Fruit fly (Drosophila melanogaster) whole organism, embryonic: ENCODE data around the gene LManV.

Experiments
- Ada2b ChIP-seq: fragments of 200-800 bp; sonication (Bioruptor generic); IDR thresholded peaks from 2 replicates; pipeline ENCODE4 v1.3.6; 2022; ENCODE audit warnings: missing biosample characterization, missing genetic modification characterization
- Adf1 ChIP-seq: fragments of 200-800 bp; sonication (Bioruptor generic); IDR thresholded peaks from 2 replicates; pipeline ENCODE4 v1.3.6; 2022; ENCODE audit warnings: missing biosample characterization, missing genetic modification characterization
- Antp ChIP-seq: fragments of 200-800 bp; sonication (Bioruptor generic); optimal IDR thresholded peaks from 3 replicates; lab custom pipeline; 2016; ENCODE audit warnings: missing biosample characterization, missing genetic modification characterization
- Atf3 ChIP-seq: fragments of 200-800 bp; sonication (Bioruptor generic); optimal IDR thresholded peaks from 3 replicates; lab custom pipeline; 2016; ENCODE audit warnings: missing biosample characterization, missing genetic modification characterization
- B-H2 ChIP-seq: fragments of 200-800 bp; sonication (Bioruptor generic); optimal IDR thresholded peaks from 2 replicates; lab custom pipeline; 2018; ENCODE audit warnings: missing biosample characterization, mild to moderate bottlenecking, missing genetic modification characterization
- CG11696 ChIP-seq: fragments of 200-800 bp; sonication (Bioruptor generic); IDR thresholded peaks from 2 replicates; pipeline ENCODE4 v1.3.6; 2022; ENCODE audit warnings: missing biosample characterization, missing genetic modification characterization
- CG11723 ChIP-seq: fragments of 200-800 bp; sonication (Bioruptor generic); optimal IDR thresholded peaks from 2 replicates; lab custom pipeline; 2017; ENCODE audit warnings: missing biosample characterization, mild to moderate bottlenecking, missing genetic modification characterization
- CG12219 ChIP-seq: fragments of 200-800 bp; sonication (Bioruptor generic); optimal IDR thresholded peaks from 3 replicates; lab custom pipeline; 2018; ENCODE audit warnings: missing biosample characterization, mild to moderate bottlenecking, missing genetic modification characterization
- CG1233 ChIP-seq: fragments of 200-800 bp; sonication (Bioruptor generic); optimal IDR thresholded peaks from 4 replicates; lab custom pipeline; 2018; ENCODE audit warnings: missing biosample characterization, mild to moderate bottlenecking, missing genetic modification characterization
- CG15269 ChIP-seq: fragments of 200-800 bp; sonication (Bioruptor generic); optimal IDR thresholded peaks from 2 replicates; lab custom pipeline; 2018; ENCODE audit warnings: missing biosample characterization, mild to moderate bottlenecking, missing genetic modification characterization, moderate library complexity
- CG15696 ChIP-seq: fragments of 200-800 bp; sonication (Bioruptor generic); optimal IDR thresholded peaks from 2 replicates; lab custom pipeline; 2019; ENCODE audit warnings: missing biosample characterization, mild to moderate bottlenecking, missing genetic modification characterization, moderate library complexity
- CG2875 ChIP-seq: fragments of 200-800 bp; sonication (Bioruptor generic); optimal IDR thresholded peaks from 2 replicates; lab custom pipeline; 2017; ENCODE audit warnings: missing biosample characterization, mild to moderate bottlenecking, missing genetic modification characterization, missing genetic modification reagents
- CG4707 ChIP-seq: fragments of 200-800 bp; sonication (Bioruptor generic); optimal IDR thresholded peaks from 2 replicates; lab custom pipeline; 2018; ENCODE audit warnings: missing biosample characterization, mild to moderate bottlenecking, missing genetic modification characterization, moderate library complexity
- CG5180 ChIP-seq: fragments of 200-800 bp; sonication (Bioruptor generic); optimal IDR thresholded peaks from 3 replicates; lab custom pipeline; 2017; ENCODE audit warnings: missing biosample characterization, missing genetic modification characterization, mild to moderate bottlenecking, moderate library complexity, missing genetic modification reagents
- CG7271 ChIP-seq: fragments of 200-800 bp; sonication (Bioruptor generic); optimal IDR thresholded peaks from 2 replicates; lab custom pipeline; 2018; ENCODE audit warnings: missing biosample characterization, mild to moderate bottlenecking, missing genetic modification characterization, moderate library complexity
- CG7372 ChIP-seq: fragments of 200-800 bp; sonication (Bioruptor generic); IDR thresholded peaks from 2 replicates; pipeline ENCODE4 v1.3.6; 2022; ENCODE audit warnings: missing biosample characterization, missing genetic modification characterization
- CG7556 ChIP-seq: fragments of 200-800 bp; sonication (Bioruptor generic); optimal IDR thresholded peaks from 2 replicates; lab custom pipeline; 2017; ENCODE audit warnings: missing biosample characterization, mild to moderate bottlenecking, missing genetic modification characterization
- CG7745 ChIP-seq: fragments of 200-800 bp; sonication (Bioruptor generic); optimal IDR thresholded peaks from 2 replicates; lab custom pipeline; 2018; ENCODE audit warnings: missing biosample characterization, mild to moderate bottlenecking, missing genetic modification characterization, moderate library complexity
- CG7786 ChIP-seq: fragments of 200-800 bp; sonication (Bioruptor generic); optimal IDR thresholded peaks from 2 replicates; lab custom pipeline; 2016; ENCODE audit warnings: missing biosample characterization, missing genetic modification characterization
- D19B ChIP-seq: fragments of 200-800 bp; sonication (Bioruptor generic); optimal IDR thresholded peaks from 2 replicates; lab custom pipeline; 2017; ENCODE audit warnings: missing biosample characterization, mild to moderate bottlenecking, missing genetic modification characterization
- Dbx ChIP-seq: fragments of 200-800 bp; sonication (Bioruptor generic); IDR thresholded peaks from 3 replicates; pipeline ENCODE4 v1.3.6; 2022; ENCODE audit warnings: missing biosample characterization, missing genetic modification characterization
- ERR ChIP-seq: fragments of 200-800 bp; sonication (Bioruptor generic); optimal IDR thresholded peaks from 2 replicates; lab custom pipeline; 2016; ENCODE audit warnings: missing biosample characterization, missing genetic modification characterization
- Fer1 ChIP-seq: fragments of 200-800 bp; sonication (Bioruptor generic); optimal IDR thresholded peaks from 2 replicates; lab custom pipeline; 2017; ENCODE audit warnings: missing biosample characterization, mild to moderate bottlenecking, missing genetic modification characterization
- Gug ChIP-seq: fragments of 200-800 bp; sonication (Bioruptor generic); IDR thresholded peaks from 4 replicates; pipeline ENCODE4 v1.3.6; 2022; ENCODE audit warnings: missing biosample characterization, missing genetic modification characterization
- HLHmδ ChIP-seq: fragments of 200-800 bp; sonication (Bioruptor generic); optimal IDR thresholded peaks from 2 replicates; lab custom pipeline; 2018; ENCODE audit warnings: missing biosample characterization, mild to moderate bottlenecking, missing genetic modification characterization, moderate library complexity
- Hmr ChIP-seq: fragments of 200-800 bp; sonication (Bioruptor generic); optimal IDR thresholded peaks from 3 replicates; lab custom pipeline; 2017; ENCODE audit warnings: mild to moderate bottlenecking, missing biosample characterization, missing genetic modification reagents, missing genetic modification characterization
- Hr3 ChIP-seq: fragments of 200-800 bp; sonication (Bioruptor generic); optimal IDR thresholded peaks from 3 replicates; lab custom pipeline; 2016; ENCODE audit warnings: missing biosample characterization, missing genetic modification characterization
- Lhr ChIP-seq: fragments of 200-800 bp; sonication (Bioruptor generic); optimal IDR thresholded peaks from 3 replicates; lab custom pipeline; 2017; ENCODE audit warnings: mild to moderate bottlenecking, missing biosample characterization, missing genetic modification reagents, missing genetic modification characterization
- Lim3 ChIP-seq: fragments of 200-800 bp; sonication (Bioruptor generic); IDR thresholded peaks from 2 replicates; pipeline ENCODE4 v1.3.6; 2022; ENCODE audit warnings: missing biosample characterization, missing genetic modification characterization
- PHDP ChIP-seq: fragments of 200-800 bp; sonication (Bioruptor generic); optimal IDR thresholded peaks from 3 replicates; lab custom pipeline; 2018; ENCODE audit warnings: missing biosample characterization, mild to moderate bottlenecking, missing genetic modification characterization, moderate library complexity
- Sin3A ChIP-seq: fragments of >200 bp; optimal IDR thresholded peaks from 2 replicates; lab custom pipeline; 2018
- YL-1 ChIP-seq: fragments of 200-800 bp; sonication (Bioruptor generic); optimal IDR thresholded peaks from 3 replicates; lab custom pipeline; 2017; ENCODE audit warnings: missing biosample characterization, mild to moderate bottlenecking, missing genetic modification characterization
- ab ChIP-seq: fragments of 200-800 bp; sonication (Bioruptor generic); optimal IDR thresholded peaks from 2 replicates; lab custom pipeline; 2016; ENCODE audit warnings: missing biosample characterization, missing genetic modification characterization
- ash1 ChIP-seq: fragments of 200-800 bp; sonication (Bioruptor generic); optimal IDR thresholded peaks from 2 replicates; lab custom pipeline; 2018; ENCODE audit warnings: missing biosample characterization, mild to moderate bottlenecking, missing genetic modification characterization
- bowl ChIP-seq: fragments of 200-800 bp; sonication (Bioruptor generic); IDR thresholded peaks from 2 replicates; pipeline ENCODE4 v1.3.6; 2022; ENCODE audit warnings: missing biosample characterization, missing genetic modification characterization
- caup ChIP-seq: fragments of 200-800 bp; sonication (Bioruptor generic); optimal IDR thresholded peaks from 3 replicates; lab custom pipeline; 2017; ENCODE audit warnings: missing biosample characterization, mild to moderate bottlenecking, missing genetic modification characterization, moderate library complexity; ENCODE audit not compliant: severe bottlenecking
- chif ChIP-seq, 2 experiments: fragments of 200-800 bp; sonication (Bioruptor generic); optimal IDR thresholded peaks; 3 replicates each; lab custom pipeline; 2016; ENCODE audit warnings: missing biosample characterization in 2 of 2, missing genetic modification characterization in 2 of 2
- gcm2 ChIP-seq: fragments of 200-800 bp; sonication (Bioruptor generic); optimal IDR thresholded peaks from 2 replicates; lab custom pipeline; 2016; ENCODE audit warnings: missing biosample characterization, missing genetic modification characterization
- gt ChIP-seq: fragments of 200-800 bp; sonication (Bioruptor generic); IDR thresholded peaks from 2 replicates; pipeline ENCODE4 v1.3.6; 2022; ENCODE audit warnings: missing biosample characterization, missing genetic modification characterization
- hb ChIP-seq: fragments of 200-800 bp; sonication (Bioruptor generic); IDR thresholded peaks from 3 replicates; pipeline ENCODE4 v1.3.6; 2022; ENCODE audit warnings: missing biosample characterization, missing genetic modification characterization; ENCODE audit not compliant: partially characterized antibody
- hkb ChIP-seq, 2 experiments: fragments of 200-800 bp in 1 of 2; fragments of >200 bp in 1 of 2; sonication (Bioruptor generic) in 1 of 2; IDR thresholded peaks in 1 of 2; optimal IDR thresholded peaks in 1 of 2; 2 replicates each; pipeline versions ENCODE4 v1.3.6 to Lab custom; 2017 to 2022; ENCODE audit warnings: missing biosample characterization in 1 of 2, missing genetic modification characterization in 1 of 2
- ind ChIP-seq: fragments of 200-800 bp; sonication (Bioruptor generic); optimal IDR thresholded peaks from 3 replicates; lab custom pipeline; 2016; ENCODE audit warnings: missing biosample characterization, missing genetic modification characterization
- kah ChIP-seq: fragments of 200-800 bp; sonication (Bioruptor generic); optimal IDR thresholded peaks from 2 replicates; lab custom pipeline; 2018; ENCODE audit warnings: missing biosample characterization, mild to moderate bottlenecking, missing genetic modification characterization
- lilli ChIP-seq: fragments of 200-800 bp; sonication (Bioruptor generic); optimal IDR thresholded peaks from 3 replicates; lab custom pipeline; 2016; ENCODE audit warnings: missing biosample characterization, missing genetic modification characterization
- lola ChIP-seq, 3 experiments: fragments of >200 bp in 2 of 3; fragments of 200-800 bp in 1 of 3; sonication (Bioruptor generic) in 1 of 3; optimal IDR thresholded peaks; 2 replicates each; lab custom pipeline; 2017 to 2019; ENCODE audit warnings: missing biosample characterization in 3 of 3, missing genetic modification characterization in 3 of 3, mild to moderate bottlenecking in 1 of 3, moderate library complexity in 1 of 3
- maf-S ChIP-seq: fragments of 200-800 bp; sonication (Bioruptor generic); optimal IDR thresholded peaks from 2 replicates; lab custom pipeline; 2016; ENCODE audit warnings: missing biosample characterization, missing genetic modification characterization
- pum ChIP-seq: fragments of 200-800 bp; sonication (Bioruptor generic); optimal IDR thresholded peaks from 2 replicates; lab custom pipeline; 2016; ENCODE audit warnings: missing biosample characterization, missing genetic modification characterization
- slp2 ChIP-seq: fragments of 200-800 bp; sonication (Bioruptor generic); optimal IDR thresholded peaks from 2 replicates; lab custom pipeline; 2016; ENCODE audit warnings: missing biosample characterization, missing genetic modification characterization
- stc ChIP-seq: fragments of 200-800 bp; sonication (Bioruptor generic); IDR thresholded peaks from 2 replicates; pipeline ENCODE4 v1.3.6; 2022; ENCODE audit warnings: missing biosample characterization, missing genetic modification characterization
- wor ChIP-seq: fragments of 200-800 bp; sonication (Bioruptor generic); IDR thresholded peaks from 2 replicates; pipeline ENCODE4 v1.3.6; 2022; ENCODE audit warnings: missing biosample characterization, missing genetic modification characterization

The LManV gene

DNA sequence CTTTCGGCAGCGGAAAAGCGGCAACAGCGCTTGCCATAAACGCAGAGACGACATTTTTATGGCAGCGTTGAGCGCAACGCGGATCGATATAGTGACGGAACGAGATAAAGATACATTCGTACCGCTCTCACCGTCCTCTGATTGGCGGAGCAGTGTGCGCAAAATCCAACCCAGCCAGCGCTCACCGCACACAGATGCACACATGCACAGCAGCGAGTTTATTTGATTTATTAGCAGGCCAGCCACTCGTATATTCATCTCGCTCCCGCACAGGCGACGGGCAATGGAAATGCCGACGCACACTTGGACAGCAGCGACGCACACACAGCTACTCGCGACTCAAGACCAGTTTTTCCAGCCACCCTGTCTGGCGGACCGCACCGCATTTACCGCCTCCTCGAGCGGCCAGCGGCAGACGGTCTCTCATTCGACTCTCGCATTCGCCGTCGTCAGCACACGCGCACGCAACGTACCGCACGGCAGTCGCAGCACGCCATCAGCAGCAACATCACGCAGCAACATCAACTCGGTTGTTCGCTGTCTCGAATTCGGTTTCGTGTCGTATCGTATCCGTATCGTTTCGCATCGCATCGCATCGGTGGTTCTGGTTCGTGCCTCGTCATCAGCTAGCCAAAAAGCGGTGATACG is 49.3 kb upstream of the LManV start, which contains the start of gene SoxN (continued):
- TF ChIP-seq Antp (GFP tag; lab: Kevin White, UChicago), result peak; percentile 37
- TF ChIP-seq maf-S, result no peak
- TF ChIP-seq hb (GFP tag; lab: Robert Waterston, UW), result no peak
- TF ChIP-seq CG12219, result no peak
- no peak for TF ChIP-seq slp2 (GFP tag; lab: Kevin White, UChicago)
- no peak for TF ChIP-seq CG15696 (tag; lab: Kevin White, UChicago)
- no peak for TF ChIP-seq B-H2
- no peak for TF ChIP-seq gt (GFP tag; lab: Robert Waterston, UW)
- TF ChIP-seq kah (GFP tag; lab: Kevin White, UChicago), result no peak
- no peak for TF ChIP-seq CG4707
- no peak for TF ChIP-seq lilli
- TF ChIP-seq CG15269 (tag; lab: Kevin White, UChicago), result no peak
- TF ChIP-seq Dbx (GFP tag; lab: Robert Waterston, UW), result peak; percentile 26; the same call in 1 of the 3 replicates
- TF ChIP-seq CG11696 (GFP tag; lab: Robert Waterston, UW), result no peak
- no peak for TF ChIP-seq CG7556 (GFP tag; lab: Kevin White, UChicago)
- TF ChIP-seq Fer1 (GFP tag; lab: Kevin White, UChicago), result no peak
- TF ChIP-seq D19B (GFP tag; lab: Kevin White, UChicago), result no peak
- TF ChIP-seq hkb (optimal IDR thresholded peaks at IDR 0.05; lab: Kevin White, UChicago), result no peak
- no peak; the same call in 1 of the 2 replicates for TF ChIP-seq hkb (GFP tag; IDR thresholded peaks at IDR 0.05; lab: Robert Waterston, UW)
- no peak for TF ChIP-seq CG7786 (GFP tag; lab: Kevin White, UChicago)
- no peak for TF ChIP-seq Lhr (GFP tag; lab: Kevin White, UChicago)
- no peak for TF ChIP-seq Hmr
- peak; percentile 60 for TF ChIP-seq ash1 (GFP tag; lab: Kevin White, UChicago)
- TF ChIP-seq ab (GFP tag; lab: Kevin White, UChicago), result no peak
- no peak for TF ChIP-seq Hr3 (GFP tag; lab: Kevin White, UChicago)
- TF ChIP-seq lola (GFP tag; optimal IDR thresholded peaks at IDR 0.05; lab: Kevin White, UChicago), result no peak
- no peak for TF ChIP-seq CG7745 (tag; lab: Kevin White, UChicago)
- TF ChIP-seq CG7372 (GFP tag; lab: Robert Waterston, UW), result no peak
- TF ChIP-seq Ada2b, result no peak
- TF ChIP-seq CG7271 (tag; lab: Kevin White, UChicago), result no peak
- TF ChIP-seq Lim3, result no peak
- TF ChIP-seq CG2875 (GFP tag; lab: Kevin White, UChicago), result no peak
- peak in 1 of 2 experiments; percentile 14 for TF ChIP-seq chif (GFP tag; optimal IDR thresholded peaks at IDR 0.05; lab: Kevin White, UChicago)
- TF ChIP-seq CG11723, result no peak
- no peak for TF ChIP-seq caup
- TF ChIP-seq ERR (GFP tag; lab: Kevin White, UChicago), result no peak
- no peak for TF ChIP-seq ind (GFP tag; lab: Kevin White, UChicago)
- TF ChIP-seq Sin3A (lab: Kevin White, UChicago), result no peak
- no peak for TF ChIP-seq gcm2 (GFP tag; lab: Kevin White, UChicago)
- TF ChIP-seq PHDP (tag; lab: Kevin White, UChicago), result no peak
- no peak; the same call in 1 of the 2 replicates for TF ChIP-seq stc
- no peak for TF ChIP-seq Atf3 (GFP tag; lab: Kevin White, UChicago)
- no peak for TF ChIP-seq YL-1 (GFP tag; lab: Kevin White, UChicago)
- TF ChIP-seq CG5180 (GFP tag; lab: Kevin White, UChicago), result peak; percentile 90
- no peak for TF ChIP-seq Gug
- no peak for TF ChIP-seq wor (GFP tag; lab: Robert Waterston, UW)
- TF ChIP-seq CG1233, result no peak
- peak; percentile 92 for TF ChIP-seq Adf1 (GFP tag; lab: Robert Waterston, UW)
- no peak for TF ChIP-seq bowl (GFP tag; lab: Robert Waterston, UW)
- TF ChIP-seq pum, result no peak
- peak; percentile 88 for TF ChIP-seq HLHmδ (GFP tag; lab: Kevin White, UChicago)
